Fruit fly (Drosophila melanogaster) whole organism: Measurements from ENCODE around the gene Tsp29Fa.

Source experiments
- CG8478 ChIP-seq: fragments of >200 bp; optimal IDR thresholded peaks from 2 replicates; lab custom pipeline; 2018; ENCODE audit warnings: inconsistent platforms
- psq ChIP-seq: fragments of >200 bp; optimal IDR thresholded peaks from 2 replicates; lab custom pipeline; 2017

- TF ChIP-seq psq, result no peak
- TF ChIP-seq CG8478 (lab: Kevin White, UChicago), result no peak
Observed at dm6 chr2L:8915709-8916108, 18.1 kb upstream of the Tsp29Fa start.
